Worm (Caenorhabditis elegans) whole organism, L1 larva: Measurements from ENCODE around the gene K09F5.6.

ENCODE experiments used
- alr-1 ChIP-seq: fragments of 200-800 bp; sonication (Bioruptor generic); optimal IDR thresholded peaks from 2 replicates; lab custom pipeline; 2018; ENCODE audit warnings: borderline replicate concordance, mild to moderate bottlenecking, missing genetic modification characterization, missing compliant biosample characterization
- aly-2 ChIP-seq: fragments of 150-350 bp; optimal IDR thresholded peaks from 2 replicates; lab custom pipeline; 2014; ENCODE audit warnings: missing biosample characterization, missing genetic modification characterization
- ceh-90 ChIP-seq: sonication (generic microtip); optimal IDR thresholded peaks from 2 replicates; lab custom pipeline; 2016; ENCODE audit warnings: missing genetic modification characterization, missing compliant biosample characterization
- lin-13 ChIP-seq: fragments of 150-350 bp; optimal IDR thresholded peaks from 2 replicates; lab custom pipeline; 2014; ENCODE audit warnings: missing biosample characterization, missing genetic modification reagents, missing genetic modification characterization
- nhr-47 ChIP-seq: sonication (generic microtip); optimal IDR thresholded peaks from 2 replicates; lab custom pipeline; 2016; ENCODE audit warnings: mild to moderate bottlenecking, missing genetic modification characterization, moderate library complexity, missing compliant biosample characterization
- nhr-77 ChIP-seq: fragments of 150-350 bp; optimal IDR thresholded peaks from 2 replicates; lab custom pipeline; 2014; ENCODE audit warnings: missing biosample characterization, missing genetic modification characterization
- skn-1 ChIP-seq: fragments of 150-350 bp; optimal IDR thresholded peaks from 2 replicates; lab custom pipeline; 2014; ENCODE audit warnings: missing biosample characterization, missing genetic modification characterization
- vab-15 ChIP-seq: sonication (generic microtip); optimal IDR thresholded peaks from 2 replicates; lab custom pipeline; 2017; ENCODE audit warnings: missing genotype, mild to moderate bottlenecking, missing genetic modification characterization, missing compliant biosample characterization

ce11 chrX:7725615-7726014 lies 6.5 kb downstream of the K09F5.6 start, which contains the start of gene spp-14:
- TF ChIP-seq nhr-47 (tag; lab: Kevin White, UChicago) (no peak), skn-1 (tag; lab: Kevin White, UChicago) (no peak), vab-15 (tag; lab: Kevin White, UChicago) (no peak), alr-1 (no peak), nhr-77 (tag; lab: Kevin White, UChicago) (no peak), aly-2 (tag; lab: Kevin White, UChicago) (no peak), ceh-90 (tag; lab: Kevin White, UChicago) (no peak), lin-13 (no peak)
